Fruit fly (Drosophila melanogaster) whole organism, embryonic: ENCODE results near the gene Mpc1.

Experiments used
- ATbp ChIP-seq: fragments of 200-800 bp; sonication (Bioruptor generic); optimal IDR thresholded peaks from 2 replicates; lab custom pipeline; 2017; ENCODE audit warnings: missing biosample characterization, mild to moderate bottlenecking, missing genetic modification characterization, missing genetic modification reagents
- CG10654 ChIP-seq: fragments of 200-800 bp; sonication (Bioruptor generic); optimal IDR thresholded peaks from 2 replicates; lab custom pipeline; 2016; ENCODE audit warnings: missing biosample characterization, missing genetic modification characterization
- CG12104 ChIP-seq: fragments of 200-800 bp; sonication (Bioruptor generic); optimal IDR thresholded peaks from 3 replicates; lab custom pipeline; 2016; ENCODE audit warnings: missing biosample characterization, missing genetic modification characterization
- CG12744 ChIP-seq: fragments of 200-800 bp; sonication (Bioruptor generic); optimal IDR thresholded peaks from 2 replicates; lab custom pipeline; 2016; ENCODE audit warnings: missing biosample characterization, missing genetic modification characterization
- CG13296 ChIP-seq: fragments of 200-800 bp; sonication (Bioruptor generic); optimal IDR thresholded peaks from 3 replicates; lab custom pipeline; 2018; ENCODE audit warnings: missing biosample characterization, mild to moderate bottlenecking, missing genetic modification characterization
- CG13424 ChIP-seq: fragments of 200-800 bp; sonication (Bioruptor generic); optimal IDR thresholded peaks from 2 replicates; lab custom pipeline; 2019; ENCODE audit warnings: missing biosample characterization, mild to moderate bottlenecking, missing genetic modification characterization, moderate library complexity
- CG13894 ChIP-seq: fragments of 200-800 bp; sonication (Bioruptor generic); optimal IDR thresholded peaks from 3 replicates; lab custom pipeline; 2018; ENCODE audit warnings: missing biosample characterization, mild to moderate bottlenecking, missing genetic modification characterization, moderate library complexity
- CG15011 ChIP-seq: fragments of 200-800 bp; sonication (Bioruptor generic); optimal IDR thresholded peaks from 3 replicates; lab custom pipeline; 2018; ENCODE audit warnings: missing biosample characterization, mild to moderate bottlenecking, missing genetic modification characterization
- CG1647 ChIP-seq: fragments of 200-800 bp; sonication (Bioruptor generic); optimal IDR thresholded peaks from 3 replicates; lab custom pipeline; 2016; ENCODE audit warnings: missing biosample characterization, missing genetic modification characterization
- CG17328 ChIP-seq: fragments of 200-800 bp; sonication (Bioruptor generic); IDR thresholded peaks from 2 replicates; pipeline ENCODE4 v1.3.6; 2022; ENCODE audit warnings: missing biosample characterization, missing genetic modification characterization
- CG17912 ChIP-seq: fragments of 200-800 bp; sonication (Bioruptor generic); optimal IDR thresholded peaks from 2 replicates; lab custom pipeline; 2018; ENCODE audit warnings: missing biosample characterization, mild to moderate bottlenecking, missing genetic modification characterization
- CG2129 ChIP-seq: fragments of 200-800 bp; sonication (Bioruptor generic); IDR thresholded peaks from 2 replicates; pipeline ENCODE4 v1.3.6; 2022; ENCODE audit warnings: missing biosample characterization, missing genetic modification characterization; ENCODE audit not compliant: partially characterized antibody
- CG2202 ChIP-seq: fragments of 200-800 bp; sonication (Bioruptor generic); optimal IDR thresholded peaks from 2 replicates; lab custom pipeline; 2018; ENCODE audit warnings: missing biosample characterization, mild to moderate bottlenecking, missing genetic modification characterization
- CG2889 ChIP-seq: fragments of 200-800 bp; sonication (Bioruptor generic); IDR thresholded peaks from 3 replicates; pipeline ENCODE4 v1.3.6; 2022; ENCODE audit warnings: missing biosample characterization, missing genetic modification characterization
- CG3847 ChIP-seq: fragments of 200-800 bp; sonication (Bioruptor generic); IDR thresholded peaks from 2 replicates; pipeline ENCODE4 v1.3.6; 2022; ENCODE audit warnings: missing biosample characterization, missing genetic modification characterization
- CG6272 ChIP-seq: fragments of 200-800 bp; sonication (Bioruptor generic); IDR thresholded peaks from 2 replicates; pipeline ENCODE4 v1.3.6; 2022; ENCODE audit warnings: missing biosample characterization, missing genetic modification characterization
- CG6854 ChIP-seq: fragments of 200-800 bp; sonication (Bioruptor generic); optimal IDR thresholded peaks from 3 replicates; lab custom pipeline; 2017; ENCODE audit warnings: missing biosample characterization, mild to moderate bottlenecking, missing genetic modification characterization
- CG7963 ChIP-seq: fragments of 200-800 bp; sonication (Bioruptor generic); IDR thresholded peaks from 3 replicates; pipeline ENCODE4 v1.3.6; 2022; ENCODE audit warnings: missing biosample characterization, missing genetic modification characterization; ENCODE audit not compliant: partially characterized antibody
- CG9797 ChIP-seq: fragments of 200-800 bp; sonication (Bioruptor generic); optimal IDR thresholded peaks from 3 replicates; lab custom pipeline; 2018; ENCODE audit warnings: missing biosample characterization, mild to moderate bottlenecking, missing genetic modification characterization
- CG9932 ChIP-seq: fragments of 200-800 bp; sonication (Bioruptor generic); IDR thresholded peaks from 2 replicates; pipeline ENCODE4 v1.3.6; 2022; ENCODE audit warnings: missing biosample characterization, missing genetic modification characterization
- CoRest ChIP-seq: fragments of 200-800 bp; sonication (Bioruptor generic); optimal IDR thresholded peaks from 3 replicates; lab custom pipeline; 2018; ENCODE audit warnings: missing biosample characterization, mild to moderate bottlenecking, missing genetic modification characterization, moderate library complexity
- Hey ChIP-seq: fragments of 200-800 bp; sonication (Bioruptor generic); optimal IDR thresholded peaks from 3 replicates; lab custom pipeline; 2018; ENCODE audit warnings: missing biosample characterization, mild to moderate bottlenecking, missing genetic modification characterization
- Hmx ChIP-seq: fragments of 200-800 bp; sonication (Bioruptor generic); optimal IDR thresholded peaks from 2 replicates; lab custom pipeline; 2016; ENCODE audit warnings: missing biosample characterization, missing genetic modification characterization
- Jarid2 ChIP-seq: fragments of 200-800 bp; sonication (Bioruptor generic); optimal IDR thresholded peaks from 3 replicates; lab custom pipeline; 2017; ENCODE audit warnings: mild to moderate bottlenecking, missing biosample characterization, missing genetic modification reagents, missing genetic modification characterization
- MBD-R2 ChIP-seq: fragments of 200-800 bp; sonication (Bioruptor generic); IDR thresholded peaks from 2 replicates; pipeline ENCODE4 v1.3.6; 2022; ENCODE audit warnings: missing biosample characterization, missing genetic modification characterization
- Meics ChIP-seq: fragments of 200-800 bp; sonication (Bioruptor generic); optimal IDR thresholded peaks from 2 replicates; lab custom pipeline; 2017; ENCODE audit warnings: missing biosample characterization, mild to moderate bottlenecking, missing genetic modification characterization
- NK7.1 ChIP-seq: fragments of 200-800 bp; sonication (Bioruptor generic); optimal IDR thresholded peaks from 3 replicates; lab custom pipeline; 2016; ENCODE audit warnings: missing biosample characterization, missing genetic modification characterization
- Nf-YA ChIP-seq: fragments of 200-800 bp; sonication (Bioruptor generic); IDR thresholded peaks from 2 replicates; pipeline ENCODE4 v1.3.6; 2022; ENCODE audit warnings: missing biosample characterization, missing genetic modification characterization
- Sox102F ChIP-seq: fragments of 200-800 bp; sonication (Bioruptor generic); optimal IDR thresholded peaks from 2 replicates; lab custom pipeline; 2018; ENCODE audit warnings: missing biosample characterization, mild to moderate bottlenecking, missing genetic modification characterization, moderate library complexity
- TFAM ChIP-seq: fragments of 200-800 bp; sonication (Bioruptor generic); optimal IDR thresholded peaks from 2 replicates; lab custom pipeline; 2017; ENCODE audit warnings: missing biosample characterization, missing genetic modification characterization, inconsistent platforms
- Xbp1 ChIP-seq: fragments of 200-800 bp; sonication (Bioruptor generic); optimal IDR thresholded peaks from 3 replicates; lab custom pipeline; 2016; ENCODE audit warnings: missing biosample characterization, mild to moderate bottlenecking, missing genetic modification characterization
- YL-1 ChIP-seq: fragments of 200-800 bp; sonication (Bioruptor generic); optimal IDR thresholded peaks from 3 replicates; lab custom pipeline; 2017; ENCODE audit warnings: missing biosample characterization, mild to moderate bottlenecking, missing genetic modification characterization
- ase ChIP-seq: fragments of 200-800 bp; sonication (Bioruptor generic); IDR thresholded peaks from 3 replicates; pipeline ENCODE4 v1.3.6; 2022; ENCODE audit warnings: missing biosample characterization, missing genetic modification characterization
- bab2 ChIP-seq: fragments of 200-800 bp; sonication (Bioruptor generic); optimal IDR thresholded peaks from 2 replicates; lab custom pipeline; 2016; ENCODE audit warnings: missing biosample characterization, missing genetic modification characterization
- bcd ChIP-seq: fragments of 200-800 bp; sonication (Bioruptor generic); optimal IDR thresholded peaks from 2 replicates; lab custom pipeline; 2017; ENCODE audit warnings: missing biosample characterization, mild to moderate bottlenecking, missing genetic modification characterization
- caup ChIP-seq: fragments of 200-800 bp; sonication (Bioruptor generic); optimal IDR thresholded peaks from 3 replicates; lab custom pipeline; 2017; ENCODE audit warnings: missing biosample characterization, mild to moderate bottlenecking, missing genetic modification characterization, moderate library complexity; ENCODE audit not compliant: severe bottlenecking
- cg ChIP-seq: fragments of 200-800 bp; sonication (Bioruptor generic); optimal IDR thresholded peaks from 3 replicates; lab custom pipeline; 2019; ENCODE audit warnings: missing biosample characterization, mild to moderate bottlenecking, missing genetic modification characterization, moderate library complexity
- chinmo ChIP-seq: fragments of 200-800 bp; sonication (Bioruptor generic); IDR thresholded peaks from 4 replicates; pipeline ENCODE4 v1.3.6; 2022; ENCODE audit warnings: missing biosample characterization, missing genetic modification characterization; ENCODE audit not compliant: partially characterized antibody
- danr ChIP-seq: fragments of 200-800 bp; sonication (Bioruptor generic); IDR thresholded peaks from 2 replicates; pipeline ENCODE4 v1.3.6; 2022; ENCODE audit warnings: missing biosample characterization, missing genetic modification characterization
- hbn ChIP-seq: fragments of 200-800 bp; sonication (Bioruptor generic); IDR thresholded peaks from 2 replicates; pipeline ENCODE4 v1.3.6; 2022; ENCODE audit warnings: missing biosample characterization, missing genetic modification characterization; ENCODE audit not compliant: partially characterized antibody
- inv ChIP-seq: fragments of 200-800 bp; sonication (Bioruptor generic); IDR thresholded peaks from 2 replicates; pipeline ENCODE4 v1.3.6; 2022; ENCODE audit warnings: missing biosample characterization, missing genetic modification characterization; ENCODE audit not compliant: partially characterized antibody
- kah ChIP-seq: fragments of 200-800 bp; sonication (Bioruptor generic); optimal IDR thresholded peaks from 2 replicates; lab custom pipeline; 2018; ENCODE audit warnings: missing biosample characterization, mild to moderate bottlenecking, missing genetic modification characterization
- lilli ChIP-seq: fragments of 200-800 bp; sonication (Bioruptor generic); optimal IDR thresholded peaks from 3 replicates; lab custom pipeline; 2016; ENCODE audit warnings: missing biosample characterization, missing genetic modification characterization
- odd ChIP-seq: fragments of 200-800 bp; sonication (Bioruptor generic); optimal IDR thresholded peaks from 2 replicates; lab custom pipeline; 2017; ENCODE audit warnings: missing biosample characterization, mild to moderate bottlenecking, missing genetic modification characterization
- pb ChIP-seq: fragments of 200-800 bp; sonication (Bioruptor generic); optimal IDR thresholded peaks from 3 replicates; lab custom pipeline; 2016; ENCODE audit warnings: missing biosample characterization, missing genetic modification characterization
- seq ChIP-seq: fragments of 200-800 bp; sonication (Bioruptor generic); IDR thresholded peaks from 2 replicates; pipeline ENCODE4 v1.3.6; 2022; ENCODE audit warnings: missing biosample characterization, missing genetic modification characterization
- slbo ChIP-seq: fragments of 200-800 bp; sonication (Bioruptor generic); IDR thresholded peaks from 2 replicates; pipeline ENCODE4 v1.3.6; 2022; ENCODE audit warnings: missing biosample characterization, missing genetic modification characterization
- so ChIP-seq: fragments of 200-800 bp; sonication (Bioruptor generic); IDR thresholded peaks from 3 replicates; pipeline ENCODE4 v1.3.6; 2022; ENCODE audit warnings: missing biosample characterization, missing genetic modification characterization

The Mpc1 gene

DNA sequence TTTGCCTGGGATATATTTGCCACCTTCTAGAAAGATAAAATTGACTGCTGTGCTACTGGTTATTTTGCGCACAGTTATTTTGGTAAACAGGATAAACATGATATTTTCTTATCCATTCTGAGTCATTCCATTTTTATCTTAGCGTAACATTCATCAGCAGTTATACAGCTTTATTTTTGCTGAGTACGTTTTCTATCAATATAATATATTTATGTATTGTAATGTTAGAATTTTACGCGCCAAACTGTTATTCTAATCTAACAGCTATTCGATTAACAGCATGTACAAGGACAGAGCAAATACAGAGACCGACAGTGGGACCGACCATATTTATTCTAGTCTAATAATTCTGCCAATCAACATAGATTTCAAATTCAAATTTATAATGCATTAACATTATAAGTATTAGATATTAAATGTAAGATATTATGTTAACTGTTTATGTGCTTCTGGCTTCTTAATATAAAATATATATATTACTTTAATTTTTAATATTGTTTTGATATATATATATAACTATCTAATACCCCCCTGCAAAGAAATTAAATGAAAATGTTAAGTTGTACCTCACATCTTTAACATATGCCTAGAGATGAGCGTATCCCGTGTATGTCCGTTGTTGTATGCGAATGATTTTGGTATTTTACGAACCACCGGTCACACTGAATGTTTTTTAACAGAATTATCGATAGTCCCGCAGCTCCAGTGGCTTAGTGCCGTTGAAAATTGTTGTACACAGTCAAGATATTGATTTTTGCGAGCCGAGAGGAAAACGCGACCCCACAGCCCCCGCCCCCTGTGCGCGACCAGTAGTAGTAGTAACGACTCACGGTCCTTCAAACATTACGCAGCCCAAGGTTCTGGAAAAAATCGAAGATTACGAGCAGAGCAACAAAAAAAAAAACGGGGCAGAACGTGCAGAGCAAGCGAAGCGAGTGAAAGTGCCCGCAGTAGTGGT lies 22.3 kb downstream of the Mpc1 start, which contains the start of gene EndoA (continued):
- TF ChIP-seq bcd (GFP tag; lab: Kevin White, UChicago) (peak; percentile 55), CG13296 (GFP tag; lab: Kevin White, UChicago) (peak; percentile 14), CG13424 (tag; lab: Kevin White, UChicago) (peak; percentile 58), lilli (GFP tag; lab: Kevin White, UChicago) (peak; percentile 34), YL-1 (GFP tag; lab: Kevin White, UChicago) (peak; percentile 79), CG2889 (GFP tag; lab: Robert Waterston, UW) (no peak), cg (GFP tag; lab: Kevin White, UChicago) (no peak), CG17328 (GFP tag; lab: Robert Waterston, UW) (no peak), CG2202 (tag; lab: Kevin White, UChicago) (no peak), Meics (GFP tag; lab: Kevin White, UChicago) (peak; percentile 61), NK7.1 (GFP tag; lab: Kevin White, UChicago) (no peak), pb (no peak), Hmx (no peak), ase (GFP tag; lab: Robert Waterston, UW) (no peak), CG6272 (no peak), CG9932 (GFP tag; lab: Robert Waterston, UW) (peak; percentile 63; the same call in 1 of the 2 replicates), chinmo (GFP tag; lab: Robert Waterston, UW) (0 out of 4 replicates have a peak, but pooled peaks have one; percentile 14), inv (GFP tag; lab: Robert Waterston, UW) (peak; percentile 78), CG12744 (GFP tag; lab: Kevin White, UChicago) (no peak), MBD-R2 (GFP tag; lab: Robert Waterston, UW) (peak; percentile 58), caup (GFP tag; lab: Kevin White, UChicago) (peak; percentile 41), CG7963 (peak; percentile 67; the same call in 2 of the 3 replicates), CG6854 (no peak), slbo (GFP tag; lab: Robert Waterston, UW) (peak; percentile 56; the same call in 1 of the 2 replicates), CG2129 (GFP tag; lab: Robert Waterston, UW) (peak; percentile 21; the same call in 1 of the 2 replicates), CG9797 (GFP tag; lab: Kevin White, UChicago) (peak; percentile 67), CG13894 (peak; percentile 53), odd (no peak), seq (GFP tag; lab: Robert Waterston, UW) (no peak), CG10654 (GFP tag; lab: Kevin White, UChicago) (peak; percentile 33), Nf-YA (no peak), Sox102F (GFP tag; lab: Kevin White, UChicago) (peak; percentile 35), CG1647 (GFP tag; lab: Kevin White, UChicago) (no peak), CG15011 (GFP tag; lab: Kevin White, UChicago) (no peak), danr (GFP tag; lab: Robert Waterston, UW) (no peak), so (no peak), ATbp (peak; percentile 2), bab2 (GFP tag; lab: Kevin White, UChicago) (peak; percentile 14), Hey (tag; lab: Kevin White, UChicago) (no peak), TFAM (GFP tag; lab: Kevin White, UChicago) (no peak), CG17912 (GFP tag; lab: Kevin White, UChicago) (no peak), kah (peak; percentile 24), CG3847 (GFP tag; lab: Robert Waterston, UW) (peak; percentile 43; the same call in 1 of the 2 replicates), Jarid2 (GFP tag; lab: Kevin White, UChicago) (peak; percentile 73), Xbp1 (GFP tag; lab: Kevin White, UChicago) (peak; percentile 37), CG12104 (peak; percentile 15), hbn (GFP tag; lab: Robert Waterston, UW) (peak; percentile 66), CoRest (peak; percentile 65)
